Fruit fly (Drosophila melanogaster) whole organism, embryonic: ENCODE measurements around the gene Cyp313a4.
A peak's percentile ranks its signal among the peaks of the same experiment; 100 is the strongest.

Source experiments
- Antp ChIP-seq: fragments of 200-800 bp; sonication (Bioruptor generic); optimal IDR thresholded peaks from 3 replicates; lab custom pipeline; 2016; ENCODE audit warnings: missing biosample characterization, missing genetic modification characterization
- Atf-2 ChIP-seq: fragments of 200-800 bp; sonication (Bioruptor generic); optimal IDR thresholded peaks from 2 replicates; lab custom pipeline; 2016; ENCODE audit warnings: missing biosample characterization, missing genetic modification characterization
- Atf3 ChIP-seq: fragments of 200-800 bp; sonication (Bioruptor generic); optimal IDR thresholded peaks from 3 replicates; lab custom pipeline; 2016; ENCODE audit warnings: missing biosample characterization, missing genetic modification characterization
- Bgb ChIP-seq: fragments of 200-800 bp; sonication (Bioruptor generic); IDR thresholded peaks from 2 replicates; pipeline ENCODE4 v1.3.6; 2022; ENCODE audit warnings: missing biosample characterization, missing genetic modification characterization; ENCODE audit not compliant: partially characterized antibody
- CG12219 ChIP-seq: fragments of 200-800 bp; sonication (Bioruptor generic); optimal IDR thresholded peaks from 3 replicates; lab custom pipeline; 2018; ENCODE audit warnings: missing biosample characterization, mild to moderate bottlenecking, missing genetic modification characterization
- CG15696 ChIP-seq: fragments of 200-800 bp; sonication (Bioruptor generic); optimal IDR thresholded peaks from 2 replicates; lab custom pipeline; 2019; ENCODE audit warnings: missing biosample characterization, mild to moderate bottlenecking, missing genetic modification characterization, moderate library complexity
- CG32532 ChIP-seq: fragments of 200-800 bp; sonication (Bioruptor generic); IDR thresholded peaks from 2 replicates; pipeline ENCODE4 v1.3.6; 2022; ENCODE audit warnings: missing biosample characterization, missing genetic modification characterization
- CG34422 ChIP-seq: fragments of 200-800 bp; sonication (Bioruptor generic); IDR thresholded peaks from 3 replicates; pipeline ENCODE4 v1.3.6; 2022; ENCODE audit warnings: missing biosample characterization, missing genetic modification characterization
- CG3995 ChIP-seq: fragments of 200-800 bp; sonication (Bioruptor generic); optimal IDR thresholded peaks from 3 replicates; lab custom pipeline; 2016; ENCODE audit warnings: missing biosample characterization, missing genetic modification characterization
- CG4282 ChIP-seq: fragments of 200-800 bp; sonication (Bioruptor generic); optimal IDR thresholded peaks from 2 replicates; lab custom pipeline; 2016; ENCODE audit warnings: missing biosample characterization, missing genetic modification characterization
- CG7372 ChIP-seq: fragments of 200-800 bp; sonication (Bioruptor generic); IDR thresholded peaks from 2 replicates; pipeline ENCODE4 v1.3.6; 2022; ENCODE audit warnings: missing biosample characterization, missing genetic modification characterization
- CG8089 ChIP-seq: fragments of 200-800 bp; sonication (Bioruptor generic); optimal IDR thresholded peaks from 3 replicates; lab custom pipeline; 2016; ENCODE audit warnings: missing biosample characterization, missing genetic modification characterization
- CG8359 ChIP-seq: fragments of 200-800 bp; sonication (Bioruptor generic); optimal IDR thresholded peaks from 2 replicates; lab custom pipeline; 2017; ENCODE audit warnings: missing biosample characterization, mild to moderate bottlenecking, missing genetic modification characterization, borderline replicate concordance
- Camta ChIP-seq: fragments of 200-800 bp; sonication (Bioruptor generic); optimal IDR thresholded peaks from 2 replicates; lab custom pipeline; 2016; ENCODE audit warnings: missing biosample characterization, missing genetic modification characterization
- Doc2 ChIP-seq: fragments of 200-800 bp; sonication (Bioruptor generic); IDR thresholded peaks from 2 replicates; pipeline ENCODE4 v1.3.6; 2022; ENCODE audit warnings: missing biosample characterization, missing genetic modification characterization
- HLH3B ChIP-seq: fragments of 200-800 bp; sonication (Bioruptor generic); IDR thresholded peaks from 2 replicates; pipeline ENCODE4 v1.3.6; 2022; ENCODE audit warnings: missing biosample characterization, missing genetic modification characterization
- HLH54F ChIP-seq: fragments of 200-800 bp; sonication (Bioruptor generic); optimal IDR thresholded peaks from 3 replicates; lab custom pipeline; 2016; ENCODE audit warnings: missing biosample characterization, missing genetic modification characterization
- Hmr ChIP-seq: fragments of 200-800 bp; sonication (Bioruptor generic); optimal IDR thresholded peaks from 3 replicates; lab custom pipeline; 2017; ENCODE audit warnings: mild to moderate bottlenecking, missing biosample characterization, missing genetic modification reagents, missing genetic modification characterization
- Kr ChIP-seq: fragments of 200-800 bp; sonication (Bioruptor generic); optimal IDR thresholded peaks from 2 replicates; lab custom pipeline; 2017; ENCODE audit warnings: missing biosample characterization, mild to moderate bottlenecking, missing genetic modification characterization
- Mad ChIP-seq: fragments of 200-800 bp; sonication (Bioruptor generic); optimal IDR thresholded peaks from 2 replicates; lab custom pipeline; 2016; ENCODE audit warnings: missing biosample characterization, missing genetic modification characterization
- Med ChIP-seq: fragments of 200-800 bp; sonication (Bioruptor generic); peaks from one replicate; lab custom pipeline; 2016; ENCODE audit warnings: missing biosample characterization, missing genetic modification characterization, mild to moderate bottlenecking, inconsistent platforms, moderate library complexity
- Opbp ChIP-seq: fragments of 200-800 bp; sonication (Bioruptor generic); IDR thresholded peaks from 3 replicates; pipeline ENCODE4 v1.3.6; 2022; ENCODE audit warnings: missing biosample characterization, missing genetic modification characterization; ENCODE audit not compliant: partially characterized antibody
- Pdp1 ChIP-seq, 2 experiments: fragments of 200-800 bp; sonication (Bioruptor generic); optimal IDR thresholded peaks; 3 replicates each; lab custom pipeline; 2016; ENCODE audit warnings: missing biosample characterization in 2 of 2, missing genetic modification characterization in 2 of 2, mild to moderate bottlenecking in 1 of 2, moderate library complexity in 1 of 2
- Ptx1 ChIP-seq: fragments of 200-800 bp; sonication (Bioruptor generic); IDR thresholded peaks from 2 replicates; pipeline ENCODE4 v1.3.6; 2022; ENCODE audit warnings: missing biosample characterization, missing genetic modification characterization
- ara ChIP-seq: fragments of 200-800 bp; sonication (Bioruptor generic); IDR thresholded peaks from 2 replicates; pipeline ENCODE4 v1.3.6; 2022; ENCODE audit warnings: missing biosample characterization, missing genetic modification characterization
- ase ChIP-seq: fragments of 200-800 bp; sonication (Bioruptor generic); IDR thresholded peaks from 3 replicates; pipeline ENCODE4 v1.3.6; 2022; ENCODE audit warnings: missing biosample characterization, missing genetic modification characterization
- bsh ChIP-seq, 2 experiments: fragments of 200-800 bp; sonication (Bioruptor generic); optimal IDR thresholded peaks; 2 replicates each; lab custom pipeline; 2017 to 2018; ENCODE audit warnings: mild to moderate bottlenecking in 2 of 2, missing biosample characterization in 2 of 2, missing genetic modification characterization in 2 of 2, moderate library complexity in 1 of 2
- cad ChIP-seq: fragments of >200 bp; optimal IDR thresholded peaks from 2 replicates; lab custom pipeline; 2017; ENCODE audit warnings: missing biosample characterization, missing genetic modification characterization
- caup ChIP-seq: fragments of 200-800 bp; sonication (Bioruptor generic); optimal IDR thresholded peaks from 3 replicates; lab custom pipeline; 2017; ENCODE audit warnings: missing biosample characterization, mild to moderate bottlenecking, missing genetic modification characterization, moderate library complexity; ENCODE audit not compliant: severe bottlenecking
- crc ChIP-seq: fragments of 200-800 bp; sonication (Bioruptor generic); optimal IDR thresholded peaks from 2 replicates; lab custom pipeline; 2016; ENCODE audit warnings: missing biosample characterization, missing genetic modification characterization
- cwo ChIP-seq: fragments of 200-800 bp; sonication (Bioruptor generic); optimal IDR thresholded peaks from 3 replicates; lab custom pipeline; 2017; ENCODE audit warnings: missing biosample characterization, missing genetic modification characterization, mild to moderate bottlenecking, moderate library complexity, missing genetic modification reagents
- emc ChIP-seq: fragments of 200-800 bp; sonication (Bioruptor generic); optimal IDR thresholded peaks from 2 replicates; lab custom pipeline; 2016; ENCODE audit warnings: missing biosample characterization, missing genetic modification characterization
- fd102C ChIP-seq: fragments of 200-800 bp; sonication (Bioruptor generic); optimal IDR thresholded peaks from 2 replicates; lab custom pipeline; 2018; ENCODE audit warnings: missing biosample characterization, mild to moderate bottlenecking, missing genetic modification characterization, moderate library complexity
- fd64A ChIP-seq: fragments of 200-800 bp; sonication (Bioruptor generic); optimal IDR thresholded peaks from 3 replicates; lab custom pipeline; 2018; ENCODE audit warnings: missing biosample characterization, mild to moderate bottlenecking, missing genetic modification characterization
- ftz-f1 ChIP-seq: fragments of 200-800 bp; sonication (Bioruptor generic); optimal IDR thresholded peaks from 2 replicates; lab custom pipeline; 2016; ENCODE audit warnings: missing biosample characterization, missing genetic modification characterization
- gem ChIP-seq: fragments of 200-800 bp; sonication (Bioruptor generic); optimal IDR thresholded peaks from 2 replicates; lab custom pipeline; 2019; ENCODE audit warnings: missing biosample characterization, mild to moderate bottlenecking, missing genetic modification characterization, moderate library complexity
- gro ChIP-seq: fragments of 200-800 bp; sonication (Bioruptor generic); optimal IDR thresholded peaks from 2 replicates; lab custom pipeline; 2016; ENCODE audit warnings: missing biosample characterization, missing genetic modification characterization
- nmo ChIP-seq: fragments of 200-800 bp; sonication (Bioruptor generic); optimal IDR thresholded peaks from 2 replicates; lab custom pipeline; 2018; ENCODE audit warnings: missing biosample characterization, mild to moderate bottlenecking, missing genetic modification characterization, moderate library complexity
- odd ChIP-seq: fragments of 200-800 bp; sonication (Bioruptor generic); optimal IDR thresholded peaks from 2 replicates; lab custom pipeline; 2017; ENCODE audit warnings: missing biosample characterization, mild to moderate bottlenecking, missing genetic modification characterization
- onecut ChIP-seq: fragments of 200-800 bp; sonication (Bioruptor generic); IDR thresholded peaks from 2 replicates; pipeline ENCODE4 v1.3.6; 2022; ENCODE audit warnings: missing biosample characterization, missing genetic modification characterization
- otp ChIP-seq: fragments of 200-800 bp; sonication (Bioruptor generic); IDR thresholded peaks from 3 replicates; pipeline ENCODE4, ENCODE4 v1.3.6; 2022; ENCODE audit warnings: missing biosample characterization, missing genetic modification characterization
- p53 ChIP-seq: fragments of 200-800 bp; sonication (Bioruptor generic); optimal IDR thresholded peaks from 2 replicates; lab custom pipeline; 2016; ENCODE audit warnings: missing biosample characterization, missing genetic modification characterization
- prd ChIP-seq, 3 experiments: fragments of >200 bp in 2 of 3; fragments of 200-800 bp in 1 of 3; sonication (Bioruptor generic) in 1 of 3; optimal IDR thresholded peaks in 2 of 3; IDR thresholded peaks in 1 of 3; 2 replicates in 2 of 3; 3 replicates in 1 of 3; pipeline versions ENCODE4 v1.3.6 to Lab custom; 2017 to 2022; ENCODE audit warnings: missing biosample characterization in 1 of 3, missing genetic modification characterization in 1 of 3
- ranshi ChIP-seq: fragments of 200-800 bp; sonication (Bioruptor generic); IDR thresholded peaks from 2 replicates; pipeline ENCODE4 v1.3.6; 2022; ENCODE audit warnings: missing biosample characterization, missing genetic modification characterization
- run ChIP-seq: fragments of 200-800 bp; sonication (Bioruptor generic); optimal IDR thresholded peaks from 3 replicates; lab custom pipeline; 2018; ENCODE audit warnings: missing biosample characterization, mild to moderate bottlenecking, missing genetic modification characterization
- slbo ChIP-seq: fragments of 200-800 bp; sonication (Bioruptor generic); IDR thresholded peaks from 2 replicates; pipeline ENCODE4 v1.3.6; 2022; ENCODE audit warnings: missing biosample characterization, missing genetic modification characterization
- tio ChIP-seq: fragments of 200-800 bp; sonication (Bioruptor generic); optimal IDR thresholded peaks from 2 replicates; lab custom pipeline; 2017; ENCODE audit warnings: missing biosample characterization, missing genetic modification characterization, inconsistent platforms
- zfh2 ChIP-seq: fragments of 200-800 bp; sonication (Bioruptor generic); optimal IDR thresholded peaks from 2 replicates; lab custom pipeline; 2016; ENCODE audit warnings: missing biosample characterization, missing genetic modification characterization

Gene Cyp313a4

dm6 chr3R:12637961-12638531 is 43.1 kb downstream of the Cyp313a4 start, which contains the start of gene CG11608 (continued):
- TF ChIP-seq Mad (GFP tag; lab: Kevin White, UChicago) (no peak), CG12219 (GFP tag; lab: Kevin White, UChicago) (no peak), crc (GFP tag; lab: Kevin White, UChicago) (no peak), otp (no peak), Ptx1 (no peak), CG8089 (no peak), Opbp (GFP tag; lab: Robert Waterston, UW) (peak; percentile 15; the same call in 1 of the 3 replicates), odd (no peak), gro (GFP tag; lab: Kevin White, UChicago) (no peak), Med (GFP tag; lab: Kevin White, UChicago) (peak; percentile 19), caup (no peak), cad (GFP tag; lab: Kevin White, UChicago) (no peak), run (no peak), gem (tag; lab: Kevin White, UChicago) (no peak), Bgb (GFP tag; lab: Robert Waterston, UW) (peak; percentile 67), ftz-f1 (GFP tag; lab: Kevin White, UChicago) (no peak)

- TF ChIP-seq CG8359 = no peak
- TF ChIP-seq Antp (GFP tag; lab: Kevin White, UChicago) = no peak
- no peak for TF ChIP-seq caup
- TF ChIP-seq Doc2 (GFP tag; lab: Robert Waterston, UW) = no peak
- no peak for TF ChIP-seq p53 (GFP tag; lab: Kevin White, UChicago)
- no peak for TF ChIP-seq fd102C (GFP tag; lab: Kevin White, UChicago)
- no peak for TF ChIP-seq zfh2 (GFP tag; lab: Kevin White, UChicago)
- TF ChIP-seq, all 482 proteins: peak for 0
Measured at dm6 chr3R:12636240-12636639, 44.9 kb downstream of the Cyp313a4 start, which contains the start of gene CG11600. Gene CG11600, plus strand, starts transcription at chr3R:12636540.

dm6 chr3R:12634617-12635016 is 46.6 kb downstream of the Cyp313a4 start, which contains the start of gene CG11598:
Gene CG11598, plus strand, starts transcription at chr3R:12634917.
- TF ChIP-seq Atf-2 (GFP tag; lab: Kevin White, UChicago) = no peak
- TF ChIP-seq ranshi = no peak
- TF ChIP-seq CG4282 (GFP tag; lab: Kevin White, UChicago) = no peak
- no peak for TF ChIP-seq prd (optimal IDR thresholded peaks at IDR 0.05; lab: Kevin White, UChicago)
- no peak for TF ChIP-seq prd (GFP tag; IDR thresholded peaks at IDR 0.05; lab: Robert Waterston, UW)
- TF ChIP-seq ara = no peak
- TF ChIP-seq CG8359 = no peak
- TF ChIP-seq tio (GFP tag; lab: Kevin White, UChicago) = no peak
- no peak for TF ChIP-seq slbo (GFP tag; lab: Robert Waterston, UW)
- TF ChIP-seq emc (GFP tag; lab: Kevin White, UChicago) = no peak
- no peak for TF ChIP-seq Kr (GFP tag; lab: Kevin White, UChicago)
- TF ChIP-seq HLH3B = no peak
- no peak for TF ChIP-seq CG3995
- no peak for TF ChIP-seq bsh (GFP tag; optimal IDR thresholded peaks at IDR 0.05; lab: Kevin White, UChicago)
- TF ChIP-seq fd64A (GFP tag; lab: Kevin White, UChicago) = no peak

- TF ChIP-seq CG34422 = no peak
- no peak for TF ChIP-seq CG32532
- no peak for TF ChIP-seq Pdp1 (GFP tag; optimal IDR thresholded peaks at IDR 0.05; lab: Kevin White, UChicago)
- no peak for TF ChIP-seq onecut (GFP tag; lab: Robert Waterston, UW)
- TF ChIP-seq nmo (GFP tag; lab: Kevin White, UChicago) = no peak
- TF ChIP-seq cwo (GFP tag; lab: Kevin White, UChicago) = no peak
- TF ChIP-seq ase (GFP tag; lab: Robert Waterston, UW) = no peak
- no peak for TF ChIP-seq Atf3 (GFP tag; lab: Kevin White, UChicago)
- TF ChIP-seq HLH54F (GFP tag; lab: Kevin White, UChicago) = no peak
- TF ChIP-seq CG7372 = no peak
- no peak for TF ChIP-seq Hmr (GFP tag; lab: Kevin White, UChicago)
- no peak for TF ChIP-seq CG15696 (tag; lab: Kevin White, UChicago)
- TF ChIP-seq Camta (GFP tag; lab: Kevin White, UChicago) = no peak
Measured at dm6 chr3R:12633059-12633458, 48.1 kb downstream of the Cyp313a4 start, which contains the start of gene CG18530. Gene CG18530, plus strand, starts transcription at chr3R:12633359.
